ENCODE assay signal across 1 fruit fly cellular context in the genomic region with DNA sequence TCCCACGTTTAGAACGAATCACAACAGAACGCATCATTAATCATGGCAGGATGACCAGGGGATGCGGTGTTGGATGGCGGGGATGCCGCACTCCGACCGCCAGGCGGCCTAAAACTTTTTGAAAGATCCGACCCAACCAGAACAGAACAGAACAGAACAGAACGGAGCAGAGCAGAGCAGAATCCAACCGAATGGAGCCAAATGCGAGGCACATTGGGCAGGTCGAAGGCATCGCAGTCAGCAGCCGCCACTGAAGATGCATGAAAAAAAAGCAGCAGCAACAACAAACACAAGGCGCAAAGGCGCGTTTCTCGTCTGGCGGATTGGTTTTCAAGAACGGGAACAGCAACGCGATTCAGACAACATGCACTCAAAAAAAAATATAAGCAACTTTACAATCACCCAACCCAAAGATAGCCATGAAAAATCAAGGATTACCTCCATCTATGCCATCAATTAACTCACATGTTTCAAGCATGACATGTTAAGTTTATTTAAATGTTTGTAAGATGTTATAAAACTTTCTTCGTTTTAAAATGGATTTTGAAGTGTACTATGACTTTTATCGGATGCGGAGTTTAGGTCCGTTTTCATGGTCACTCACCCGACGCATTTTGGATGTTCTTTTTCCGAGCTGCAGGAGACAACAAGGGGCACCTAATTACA.
TF ChIP-seq lines count a peak whose summit lies in the region.

No protein-coding gene starts in this region.

TF ChIP-seq in whole organism, embryonic, 481 proteins besides CTCF, POLR2A, EP300 and RAD21 (continued from another document):
- TF ChIP-seq Fer3 (tag; optimal IDR thresholded peaks at IDR 0.05; lab: Kevin White, UChicago) (peak; percentile 11), CG11723 (GFP tag; optimal IDR thresholded peaks at IDR 0.05; lab: Kevin White, UChicago) (peak; percentile 34), CG7556 (GFP tag; optimal IDR thresholded peaks at IDR 0.05; lab: Kevin White, UChicago) (peak; percentile 63), ham (GFP tag; IDR thresholded peaks at IDR 0.05; lab: Robert Waterston, UW) (no peak), D (optimal IDR thresholded peaks at IDR 0.05; lab: Kevin White, UChicago) (no peak), D (GFP tag; optimal IDR thresholded peaks at IDR 0.05; lab: Kevin White, UChicago) (peak; percentile 73), az2 (GFP tag; optimal IDR thresholded peaks at IDR 0.05; lab: Kevin White, UChicago) (peak; percentile 72), NfI (GFP tag; optimal IDR thresholded peaks at IDR 0.05; lab: Kevin White, UChicago) (peak; percentile 2), Opbp (GFP tag; IDR thresholded peaks at IDR 0.05; lab: Robert Waterston, UW; ENCODE audit: partially characterized antibody) (no peak), br (optimal IDR thresholded peaks at IDR 0.05; lab: Kevin White, UChicago) (no peak), C15 (GFP tag; IDR thresholded peaks at IDR 0.05; lab: Robert Waterston, UW) (no peak), sqz (GFP tag; optimal IDR thresholded peaks at IDR 0.05; lab: Kevin White, UChicago) (peak; percentile 11), Eip74EF (GFP tag; optimal IDR thresholded peaks at IDR 0.05; lab: Kevin White, UChicago) (peak in 1 of 2 experiments; percentile 17), CkIIα-i1 (GFP tag; IDR thresholded peaks at IDR 0.05; lab: Robert Waterston, UW) (no peak), en (GFP tag; optimal IDR thresholded peaks at IDR 0.05; lab: Kevin White, UChicago) (peak; percentile 29), da (GFP tag; optimal IDR thresholded peaks at IDR 0.05; lab: Kevin White, UChicago) (no peak), rib (GFP tag; IDR thresholded peaks at IDR 0.05; lab: Robert Waterston, UW) (no peak), abd-A (tag; optimal IDR thresholded peaks at IDR 0.05; lab: Kevin White, UChicago) (no peak), mam (GFP tag; optimal IDR thresholded peaks at IDR 0.05; lab: Kevin White, UChicago) (peak; percentile 5), pnt (GFP tag; optimal IDR thresholded peaks at IDR 0.05; lab: Kevin White, UChicago) (peak; percentile 49), oc (tag; optimal IDR thresholded peaks at IDR 0.05; lab: Kevin White, UChicago) (peak; percentile 28), D19A (tag; optimal IDR thresholded peaks at IDR 0.05; lab: Kevin White, UChicago) (peak; percentile 74), CG10654 (GFP tag; optimal IDR thresholded peaks at IDR 0.05; lab: Kevin White, UChicago) (no peak), Nf-YC (tag; optimal IDR thresholded peaks at IDR 0.05; lab: Kevin White, UChicago) (no peak), CG3995 (GFP tag; optimal IDR thresholded peaks at IDR 0.05; lab: Kevin White, UChicago) (no peak), CG6813 (GFP tag; optimal IDR thresholded peaks at IDR 0.05; lab: Kevin White, UChicago) (peak; percentile 60), MBD-R2 (GFP tag; IDR thresholded peaks at IDR 0.05; lab: Robert Waterston, UW) (no peak), ato (GFP tag; IDR thresholded peaks at IDR 0.05; lab: Robert Waterston, UW; ENCODE audit: partially characterized antibody) (no peak), CG11456 (GFP tag; IDR thresholded peaks at IDR 0.05; lab: Robert Waterston, UW) (no peak), CG18011 (GFP tag; optimal IDR thresholded peaks at IDR 0.05; lab: Kevin White, UChicago) (no peak), croc (GFP tag; conservative IDR thresholded peaks at IDR 0.05; lab: Robert Waterston, UW) (peak; percentile 76), Hmr (GFP tag; optimal IDR thresholded peaks at IDR 0.05; lab: Kevin White, UChicago) (no peak), Pdp1 (GFP tag; optimal IDR thresholded peaks at IDR 0.05; lab: Kevin White, UChicago) (peak; percentile 47 to 51), Dfd (GFP tag; optimal IDR thresholded peaks at IDR 0.05; lab: Kevin White, UChicago) (no peak), Hr3 (GFP tag; optimal IDR thresholded peaks at IDR 0.05; lab: Kevin White, UChicago) (peak; percentile 39), HHEX (GFP tag; optimal IDR thresholded peaks at IDR 0.05; lab: Kevin White, UChicago) (peak; percentile 49), CG6175 (GFP tag; IDR thresholded peaks at IDR 0.05; lab: Robert Waterston, UW) (no peak), D19B (GFP tag; optimal IDR thresholded peaks at IDR 0.05; lab: Kevin White, UChicago) (no peak), bab2 (GFP tag; optimal IDR thresholded peaks at IDR 0.05; lab: Kevin White, UChicago) (peak; percentile 58), Adf1 (GFP tag; IDR thresholded peaks at IDR 0.05; lab: Robert Waterston, UW) (no peak), CG13894 (tag; optimal IDR thresholded peaks at IDR 0.05; lab: Kevin White, UChicago) (no peak), CG9876 (GFP tag; optimal IDR thresholded peaks at IDR 0.05; lab: Kevin White, UChicago) (no peak), gsb-n (tag; optimal IDR thresholded peaks at IDR 0.05; lab: Kevin White, UChicago) (peak; percentile 81), knrl (GFP tag; IDR thresholded peaks at IDR 0.05; lab: Robert Waterston, UW; ENCODE audit: partially characterized antibody) (no peak), HmgZ (tag; optimal IDR thresholded peaks at IDR 0.05; lab: Kevin White, UChicago) (no peak), vnd (GFP tag; IDR thresholded peaks at IDR 0.05; lab: Robert Waterston, UW; ENCODE audit: partially characterized antibody) (no peak), Mes4 (GFP tag; optimal IDR thresholded peaks at IDR 0.05; lab: Kevin White, UChicago) (peak; percentile 69), CG31224 (GFP tag; IDR thresholded peaks at IDR 0.05; lab: Robert Waterston, UW) (no peak), CG9817 (tag; optimal IDR thresholded peaks at IDR 0.05; lab: Kevin White, UChicago) (no peak), crp (GFP tag; optimal IDR thresholded peaks at IDR 0.05; lab: Kevin White, UChicago) (no peak), BEAF-32 (GFP tag; optimal IDR thresholded peaks at IDR 0.05; lab: Kevin White, UChicago) (no peak), NC2α (GFP tag; optimal IDR thresholded peaks at IDR 0.05; lab: Kevin White, UChicago) (peak; percentile 31), CG12769 (tag; optimal IDR thresholded peaks at IDR 0.05; lab: Kevin White, UChicago) (no peak), CG13624 (GFP tag; optimal IDR thresholded peaks at IDR 0.05; lab: Kevin White, UChicago) (no peak), CG11247 (GFP tag; IDR thresholded peaks at IDR 0.05; lab: Robert Waterston, UW) (no peak), lov (optimal IDR thresholded peaks at IDR 0.05; lab: Kevin White, UChicago) (no peak), lov (GFP tag; IDR thresholded peaks at IDR 0.05; lab: Robert Waterston, UW) (peak; percentile 71; the same call in 1 of the 3 replicates)
